Fruit fly (Drosophila melanogaster) whole organism, embryonic: ENCODE data around the gene CG44005.

Experiments used
- Asciz ChIP-seq: fragments of 200-800 bp; sonication (Bioruptor generic); optimal IDR thresholded peaks from 2 replicates; lab custom pipeline; 2017; ENCODE audit warnings: missing biosample characterization, mild to moderate bottlenecking, missing genetic modification characterization, missing genetic modification reagents
- CG11695 ChIP-seq: fragments of 200-800 bp; sonication (Bioruptor generic); IDR thresholded peaks from 3 replicates; pipeline ENCODE4 v1.3.6; 2022; ENCODE audit warnings: missing biosample characterization, missing genetic modification characterization
- CG12071 ChIP-seq: fragments of 200-800 bp; sonication (Bioruptor generic); optimal IDR thresholded peaks from 3 replicates; lab custom pipeline; 2018; ENCODE audit warnings: missing biosample characterization, mild to moderate bottlenecking, missing genetic modification characterization
- CG1233 ChIP-seq: fragments of 200-800 bp; sonication (Bioruptor generic); optimal IDR thresholded peaks from 4 replicates; lab custom pipeline; 2018; ENCODE audit warnings: missing biosample characterization, mild to moderate bottlenecking, missing genetic modification characterization
- CG13123 ChIP-seq: fragments of 200-800 bp; sonication (Bioruptor generic); optimal IDR thresholded peaks from 2 replicates; lab custom pipeline; 2016; ENCODE audit warnings: missing biosample characterization, missing genetic modification characterization
- CG15011 ChIP-seq: fragments of 200-800 bp; sonication (Bioruptor generic); optimal IDR thresholded peaks from 3 replicates; lab custom pipeline; 2018; ENCODE audit warnings: missing biosample characterization, mild to moderate bottlenecking, missing genetic modification characterization
- CG15073 ChIP-seq: fragments of 200-800 bp; sonication (Bioruptor generic); optimal IDR thresholded peaks from 2 replicates; lab custom pipeline; 2016; ENCODE audit warnings: missing biosample characterization, missing genetic modification characterization
- CG15696 ChIP-seq: fragments of 200-800 bp; sonication (Bioruptor generic); optimal IDR thresholded peaks from 2 replicates; lab custom pipeline; 2019; ENCODE audit warnings: missing biosample characterization, mild to moderate bottlenecking, missing genetic modification characterization, moderate library complexity
- CG1603 ChIP-seq: fragments of 200-800 bp; sonication (Bioruptor generic); optimal IDR thresholded peaks from 2 replicates; lab custom pipeline; 2019; ENCODE audit warnings: missing biosample characterization, mild to moderate bottlenecking, missing genetic modification characterization, moderate library complexity
- CG17385 ChIP-seq: fragments of 200-800 bp; sonication (Bioruptor generic); optimal IDR thresholded peaks from 3 replicates; lab custom pipeline; 2018; ENCODE audit warnings: missing biosample characterization, mild to moderate bottlenecking, missing genetic modification characterization
- CG17912 ChIP-seq: fragments of 200-800 bp; sonication (Bioruptor generic); optimal IDR thresholded peaks from 2 replicates; lab custom pipeline; 2018; ENCODE audit warnings: missing biosample characterization, mild to moderate bottlenecking, missing genetic modification characterization
- CG18262 ChIP-seq: fragments of 200-800 bp; optimal IDR thresholded peaks from 3 replicates; lab custom pipeline; 2019; ENCODE audit warnings: missing biosample characterization, mild to moderate bottlenecking, missing genetic modification characterization, moderate library complexity
- CG18599 ChIP-seq: fragments of 200-800 bp; sonication (Bioruptor generic); optimal IDR thresholded peaks from 3 replicates; lab custom pipeline; 2017; ENCODE audit warnings: missing biosample characterization, missing genetic modification characterization, mild to moderate bottlenecking, moderate library complexity, missing genetic modification reagents
- CG30403 ChIP-seq: fragments of 200-800 bp; sonication (Bioruptor generic); optimal IDR thresholded peaks from 3 replicates; lab custom pipeline; 2016; ENCODE audit warnings: missing biosample characterization, missing genetic modification characterization
- CG32532 ChIP-seq: fragments of 200-800 bp; sonication (Bioruptor generic); IDR thresholded peaks from 2 replicates; pipeline ENCODE4 v1.3.6; 2022; ENCODE audit warnings: missing biosample characterization, missing genetic modification characterization
- CG34422 ChIP-seq: fragments of 200-800 bp; sonication (Bioruptor generic); IDR thresholded peaks from 3 replicates; pipeline ENCODE4 v1.3.6; 2022; ENCODE audit warnings: missing biosample characterization, missing genetic modification characterization
- CG6791 ChIP-seq: fragments of 200-800 bp; sonication (Bioruptor generic); IDR thresholded peaks from 3 replicates; pipeline ENCODE4 v1.3.6; 2022; ENCODE audit warnings: missing biosample characterization, missing genetic modification characterization; ENCODE audit not compliant: partially characterized antibody
- CG7928 ChIP-seq: fragments of 200-800 bp; sonication (Bioruptor generic); optimal IDR thresholded peaks from 2 replicates; lab custom pipeline; 2017; ENCODE audit warnings: missing biosample characterization, mild to moderate bottlenecking, missing genetic modification characterization
- CG9437 ChIP-seq: fragments of 200-800 bp; sonication (Bioruptor generic); optimal IDR thresholded peaks from 2 replicates; lab custom pipeline; 2018; ENCODE audit warnings: missing biosample characterization, mild to moderate bottlenecking, missing genetic modification characterization
- CHES-1-like ChIP-seq: fragments of 200-800 bp; sonication (Bioruptor generic); optimal IDR thresholded peaks from 2 replicates; lab custom pipeline; 2016; ENCODE audit warnings: missing biosample characterization, missing genetic modification characterization
- Gug ChIP-seq: fragments of 200-800 bp; sonication (Bioruptor generic); IDR thresholded peaks from 4 replicates; pipeline ENCODE4 v1.3.6; 2022; ENCODE audit warnings: missing biosample characterization, missing genetic modification characterization
- Hr51 ChIP-seq, 2 experiments: fragments of 200-800 bp; sonication (Bioruptor generic); optimal IDR thresholded peaks; 2 replicates in 1 of 2; 3 replicates in 1 of 2; lab custom pipeline; 2016 to 2018; ENCODE audit warnings: missing biosample characterization in 2 of 2, missing genetic modification characterization in 2 of 2, mild to moderate bottlenecking in 1 of 2, moderate library complexity in 1 of 2
- Lpt ChIP-seq: fragments of >200 bp; optimal IDR thresholded peaks from 2 replicates; lab custom pipeline; 2018; ENCODE audit warnings: missing biosample characterization, missing genetic modification characterization
- MTF-1 ChIP-seq: fragments of 200-800 bp; sonication (Bioruptor generic); optimal IDR thresholded peaks from 2 replicates; lab custom pipeline; 2018; ENCODE audit warnings: missing biosample characterization, mild to moderate bottlenecking, missing genetic modification characterization, borderline replicate concordance
- Neu2 ChIP-seq: fragments of 200-800 bp; sonication (Bioruptor generic); optimal IDR thresholded peaks from 3 replicates; lab custom pipeline; 2016; ENCODE audit warnings: missing biosample characterization, missing genetic modification characterization, borderline replicate concordance
- Pdp1 ChIP-seq, 2 experiments: fragments of 200-800 bp; sonication (Bioruptor generic); optimal IDR thresholded peaks; 3 replicates each; lab custom pipeline; 2016; ENCODE audit warnings: missing biosample characterization in 2 of 2, missing genetic modification characterization in 2 of 2, mild to moderate bottlenecking in 1 of 2, moderate library complexity in 1 of 2
- Poxn ChIP-seq: fragments of 200-800 bp; sonication (Bioruptor generic); IDR thresholded peaks from 2 replicates; pipeline ENCODE4 v1.3.6; 2022; ENCODE audit warnings: missing biosample characterization, missing genetic modification characterization
- Sox100B ChIP-seq: fragments of 200-800 bp; sonication (Bioruptor generic); optimal IDR thresholded peaks from 3 replicates; lab custom pipeline; 2018; ENCODE audit warnings: missing biosample characterization, mild to moderate bottlenecking, missing genetic modification characterization
- Sox102F ChIP-seq: fragments of 200-800 bp; sonication (Bioruptor generic); optimal IDR thresholded peaks from 2 replicates; lab custom pipeline; 2018; ENCODE audit warnings: missing biosample characterization, mild to moderate bottlenecking, missing genetic modification characterization, moderate library complexity
- Sry-β ChIP-seq: fragments of 200-800 bp; sonication (Bioruptor generic); optimal IDR thresholded peaks from 2 replicates; lab custom pipeline; 2018; ENCODE audit warnings: missing biosample characterization, mild to moderate bottlenecking, missing genetic modification characterization, moderate library complexity
- Xrp1 ChIP-seq: fragments of 200-800 bp; sonication (Bioruptor generic); IDR thresholded peaks from 2 replicates; pipeline ENCODE4 v1.3.6; 2022; ENCODE audit warnings: missing biosample characterization, missing genetic modification characterization
- bab2 ChIP-seq: fragments of 200-800 bp; sonication (Bioruptor generic); optimal IDR thresholded peaks from 2 replicates; lab custom pipeline; 2016; ENCODE audit warnings: missing biosample characterization, missing genetic modification characterization
- cas ChIP-seq: fragments of 200-800 bp; sonication (Bioruptor generic); IDR thresholded peaks from 2 replicates; pipeline ENCODE4 v1.3.6; 2022; ENCODE audit warnings: missing biosample characterization, missing genetic modification characterization
- caup ChIP-seq: fragments of 200-800 bp; sonication (Bioruptor generic); optimal IDR thresholded peaks from 3 replicates; lab custom pipeline; 2017; ENCODE audit warnings: missing biosample characterization, mild to moderate bottlenecking, missing genetic modification characterization, moderate library complexity; ENCODE audit not compliant: severe bottlenecking
- chinmo ChIP-seq: fragments of 200-800 bp; sonication (Bioruptor generic); IDR thresholded peaks from 4 replicates; pipeline ENCODE4 v1.3.6; 2022; ENCODE audit warnings: missing biosample characterization, missing genetic modification characterization; ENCODE audit not compliant: partially characterized antibody
- emc ChIP-seq: fragments of 200-800 bp; sonication (Bioruptor generic); optimal IDR thresholded peaks from 2 replicates; lab custom pipeline; 2016; ENCODE audit warnings: missing biosample characterization, missing genetic modification characterization
- fd102C ChIP-seq: fragments of 200-800 bp; sonication (Bioruptor generic); optimal IDR thresholded peaks from 2 replicates; lab custom pipeline; 2018; ENCODE audit warnings: missing biosample characterization, mild to moderate bottlenecking, missing genetic modification characterization, moderate library complexity
- fru ChIP-seq: fragments of >200 bp; optimal IDR thresholded peaks from 2 replicates; lab custom pipeline; 2017
- gce ChIP-seq: fragments of 200-800 bp; sonication (Bioruptor generic); IDR thresholded peaks from 3 replicates; pipeline ENCODE4 v1.3.6; 2022; ENCODE audit warnings: missing biosample characterization, missing genetic modification characterization
- gsb-n ChIP-seq: fragments of 200-800 bp; sonication (Bioruptor generic); optimal IDR thresholded peaks from 3 replicates; lab custom pipeline; 2018; ENCODE audit warnings: missing biosample characterization, mild to moderate bottlenecking, missing genetic modification characterization
- jigr1 ChIP-seq: fragments of 200-800 bp; sonication (Bioruptor generic); IDR thresholded peaks from 3 replicates; pipeline ENCODE4 v1.3.6; 2022; ENCODE audit warnings: missing biosample characterization, missing genetic modification characterization
- org-1 ChIP-seq: fragments of 200-800 bp; sonication (Bioruptor generic); optimal IDR thresholded peaks from 2 replicates; lab custom pipeline; 2017; ENCODE audit warnings: missing biosample characterization, missing genetic modification characterization
- sna ChIP-seq: fragments of 200-800 bp; sonication (Bioruptor generic); IDR thresholded peaks from 2 replicates; pipeline ENCODE4 v1.3.6; 2022; ENCODE audit warnings: missing biosample characterization, missing genetic modification characterization; ENCODE audit not compliant: partially characterized antibody
- ssp ChIP-seq: fragments of 200-800 bp; sonication (Bioruptor generic); IDR thresholded peaks from 2 replicates; pipeline ENCODE4 v1.3.6; 2022; ENCODE audit warnings: missing biosample characterization, missing genetic modification characterization
- wdn ChIP-seq: fragments of 200-800 bp; sonication (Bioruptor generic); IDR thresholded peaks from 2 replicates; pipeline ENCODE4 v1.3.6; 2022; ENCODE audit warnings: missing biosample characterization, missing genetic modification characterization
- wor ChIP-seq: fragments of 200-800 bp; sonication (Bioruptor generic); IDR thresholded peaks from 2 replicates; pipeline ENCODE4 v1.3.6; 2022; ENCODE audit warnings: missing biosample characterization, missing genetic modification characterization
- z ChIP-seq: fragments of 200-800 bp; sonication (Bioruptor generic); IDR thresholded peaks from 3 replicates; pipeline ENCODE4 v1.3.6; 2022; ENCODE audit warnings: missing biosample characterization, missing genetic modification characterization

The CG44005 gene

dm6 chr3L:18072023-18072422 lies at the start of gene CG44005:
Gene CG44005 (minus strand): TSS chr3L:18072123.
- no peak for TF ChIP-seq wdn
- no peak for TF ChIP-seq fd102C (GFP tag; lab: Kevin White, UChicago)
- no peak for TF ChIP-seq CG15696 (tag; lab: Kevin White, UChicago)
- no peak for TF ChIP-seq CG30403
- TF ChIP-seq Sry-β (GFP tag; lab: Kevin White, UChicago) = no peak
- TF ChIP-seq Asciz (GFP tag; lab: Kevin White, UChicago) = no peak
- TF ChIP-seq z (GFP tag; lab: Robert Waterston, UW) = no peak
- TF ChIP-seq CG6791 (GFP tag; lab: Robert Waterston, UW) = no peak
- no peak for TF ChIP-seq jigr1 (GFP tag; lab: Robert Waterston, UW)
- no peak for TF ChIP-seq gsb-n (tag; lab: Kevin White, UChicago)
- no peak for TF ChIP-seq sna
- TF ChIP-seq caup (GFP tag; lab: Kevin White, UChicago) = no peak
- no peak for TF ChIP-seq CG1603 (tag; lab: Kevin White, UChicago)

- TF ChIP-seq CG34422 (GFP tag; lab: Robert Waterston, UW) (0 out of 3 replicates have a peak, but pooled peaks have one; percentile 16), CHES-1-like (GFP tag; lab: Kevin White, UChicago) (no peak), Xrp1 (peak; percentile 34; the same call in 1 of the 2 replicates), CG32532 (GFP tag; lab: Robert Waterston, UW) (peak; percentile 77), CG9437 (GFP tag; lab: Kevin White, UChicago) (peak; percentile 53), CG17385 (GFP tag; lab: Kevin White, UChicago) (peak; percentile 25), CG18262 (tag; lab: Kevin White, UChicago) (peak; percentile 70), Gug (GFP tag; lab: Robert Waterston, UW) (no peak), Pdp1 (GFP tag; optimal IDR thresholded peaks at IDR 0.05; lab: Kevin White, UChicago) (peak; percentile 24 to 84), Lpt (no peak), CG1233 (peak; percentile 49), CG15011 (GFP tag; lab: Kevin White, UChicago) (peak; percentile 24), MTF-1 (GFP tag; lab: Kevin White, UChicago) (peak; percentile 55), Poxn (GFP tag; lab: Robert Waterston, UW) (no peak), org-1 (GFP tag; lab: Kevin White, UChicago) (no peak), CG17912 (peak; percentile 15), fru (lab: Kevin White, UChicago) (no peak), gce (peak; percentile 51; the same call in 1 of the 3 replicates), bab2 (GFP tag; lab: Kevin White, UChicago) (peak; percentile 18), cas (GFP tag; lab: Robert Waterston, UW) (no peak), Sox102F (GFP tag; lab: Kevin White, UChicago) (peak; percentile 76), emc (GFP tag; lab: Kevin White, UChicago) (no peak), CG7928 (no peak), CG12071 (GFP tag; lab: Kevin White, UChicago) (peak; percentile 71), wor (no peak), CG18599 (GFP tag; lab: Kevin White, UChicago) (peak; percentile 79), chinmo (peak; percentile 91), Neu2 (no peak), CG13123 (no peak), ssp (GFP tag; lab: Robert Waterston, UW) (no peak), CG11695 (GFP tag; lab: Robert Waterston, UW) (peak; percentile 40; the same call in 1 of the 3 replicates), Sox100B (peak; percentile 56), Hr51 (GFP tag; optimal IDR thresholded peaks at IDR 0.05; lab: Kevin White, UChicago) (peak in 1 of 2 experiments; percentile 82), CG15073 (no peak)
Measured at dm6 chr3L:18114038-18114926, 42.4 kb upstream of the CG44005 start.
